Fruit fly (Drosophila melanogaster) whole organism, embryonic: ENCODE data around the gene AstA-R1.

Source experiments
- Bdp1 ChIP-seq: fragments of 200-800 bp; sonication (Bioruptor generic); optimal IDR thresholded peaks from 3 replicates; lab custom pipeline; 2016; ENCODE audit warnings: missing biosample characterization, missing genetic modification characterization
- Bgb ChIP-seq: fragments of 200-800 bp; sonication (Bioruptor generic); IDR thresholded peaks from 2 replicates; pipeline ENCODE4 v1.3.6; 2022; ENCODE audit warnings: missing biosample characterization, missing genetic modification characterization; ENCODE audit not compliant: partially characterized antibody
- CG10274 ChIP-seq: fragments of 200-800 bp; sonication (Bioruptor generic); optimal IDR thresholded peaks from 3 replicates; lab custom pipeline; 2017; ENCODE audit warnings: missing biosample characterization, mild to moderate bottlenecking, missing genetic modification characterization
- CG10959 ChIP-seq: fragments of 200-800 bp; sonication (Bioruptor generic); IDR thresholded peaks from 2 replicates; pipeline ENCODE4 v1.3.6; 2022; ENCODE audit warnings: missing biosample characterization, missing genetic modification characterization
- CG12769 ChIP-seq: fragments of 200-800 bp; sonication (Bioruptor generic); optimal IDR thresholded peaks from 2 replicates; lab custom pipeline; 2019; ENCODE audit warnings: missing biosample characterization, mild to moderate bottlenecking, missing genetic modification characterization, moderate library complexity
- CG13775 ChIP-seq: fragments of 200-800 bp; sonication (Bioruptor generic); optimal IDR thresholded peaks from 3 replicates; lab custom pipeline; 2017; ENCODE audit warnings: missing biosample characterization, mild to moderate bottlenecking, missing genetic modification characterization
- CG17359 ChIP-seq: fragments of 200-800 bp; sonication (Bioruptor generic); optimal IDR thresholded peaks from 3 replicates; lab custom pipeline; 2018; ENCODE audit warnings: missing biosample characterization, mild to moderate bottlenecking, missing genetic modification characterization, moderate library complexity
- CG17361 ChIP-seq: fragments of 200-800 bp; sonication (Bioruptor generic); IDR thresholded peaks from 3 replicates; pipeline ENCODE4 v1.3.6; 2022; ENCODE audit warnings: missing biosample characterization, missing genetic modification characterization
- CG17568 ChIP-seq: fragments of 200-800 bp; sonication (Bioruptor generic); optimal IDR thresholded peaks from 2 replicates; lab custom pipeline; 2018; ENCODE audit warnings: missing biosample characterization, mild to moderate bottlenecking, missing genetic modification characterization, moderate library complexity
- CG17802 ChIP-seq: fragments of 200-800 bp; sonication (Bioruptor generic); optimal IDR thresholded peaks from 2 replicates; lab custom pipeline; 2018; ENCODE audit warnings: missing biosample characterization, mild to moderate bottlenecking, missing genetic modification characterization, moderate library complexity
- CG1832 ChIP-seq: fragments of 200-800 bp; sonication (Bioruptor generic); optimal IDR thresholded peaks from 2 replicates; lab custom pipeline; 2017; ENCODE audit warnings: missing biosample characterization, mild to moderate bottlenecking, missing genetic modification characterization, inconsistent platforms
- CG31365 ChIP-seq: fragments of 200-800 bp; sonication (Bioruptor generic); optimal IDR thresholded peaks from 2 replicates; lab custom pipeline; 2018; ENCODE audit warnings: missing biosample characterization, mild to moderate bottlenecking, missing genetic modification characterization
- CG3995 ChIP-seq: fragments of 200-800 bp; sonication (Bioruptor generic); optimal IDR thresholded peaks from 3 replicates; lab custom pipeline; 2016; ENCODE audit warnings: missing biosample characterization, missing genetic modification characterization
- CG42726 ChIP-seq: fragments of 200-800 bp; sonication (Bioruptor generic); IDR thresholded peaks from 2 replicates; pipeline ENCODE4 v1.3.6; 2022; ENCODE audit warnings: missing biosample characterization, missing genetic modification characterization; ENCODE audit not compliant: partially characterized antibody
- CG5245 ChIP-seq: fragments of 200-800 bp; sonication (Bioruptor generic); optimal IDR thresholded peaks from 3 replicates; lab custom pipeline; 2016; ENCODE audit warnings: missing biosample characterization, missing genetic modification characterization
- CG7987 ChIP-seq: fragments of 200-800 bp; sonication (Bioruptor generic); optimal IDR thresholded peaks from 2 replicates; lab custom pipeline; 2018; ENCODE audit warnings: missing biosample characterization, mild to moderate bottlenecking, missing genetic modification characterization, moderate library complexity
- CG9932 ChIP-seq: fragments of 200-800 bp; sonication (Bioruptor generic); IDR thresholded peaks from 2 replicates; pipeline ENCODE4 v1.3.6; 2022; ENCODE audit warnings: missing biosample characterization, missing genetic modification characterization
- Dad ChIP-seq: fragments of 200-800 bp; sonication (Bioruptor generic); optimal IDR thresholded peaks from 3 replicates; lab custom pipeline; 2016; ENCODE audit warnings: missing biosample characterization, missing genetic modification characterization
- Dek ChIP-seq: fragments of 200-800 bp; sonication (Bioruptor generic); optimal IDR thresholded peaks from 3 replicates; lab custom pipeline; 2019; ENCODE audit warnings: missing biosample characterization, mild to moderate bottlenecking, missing genetic modification characterization, moderate library complexity
- Dip2 ChIP-seq: fragments of 200-800 bp; sonication (Bioruptor generic); IDR thresholded peaks from 2 replicates; pipeline ENCODE4 v1.3.6; 2022; ENCODE audit warnings: missing biosample characterization, missing genetic modification characterization
- Dip3 ChIP-seq: fragments of 200-800 bp; sonication (Bioruptor generic); optimal IDR thresholded peaks from 3 replicates; lab custom pipeline; 2016; ENCODE audit warnings: missing biosample characterization, missing genetic modification characterization
- Max ChIP-seq: fragments of 200-800 bp; sonication (Bioruptor generic); optimal IDR thresholded peaks from 2 replicates; lab custom pipeline; 2016; ENCODE audit warnings: missing biosample characterization, mild to moderate bottlenecking, missing genetic modification characterization
- Mrtf ChIP-seq: fragments of 200-800 bp; sonication (Bioruptor generic); IDR thresholded peaks from 3 replicates; pipeline ENCODE4 v1.3.6; 2022; ENCODE audit warnings: missing biosample characterization, missing genetic modification characterization
- Nf-YC ChIP-seq: fragments of 200-800 bp; optimal IDR thresholded peaks from 3 replicates; lab custom pipeline; 2019; ENCODE audit warnings: missing biosample characterization, mild to moderate bottlenecking, missing genetic modification characterization, moderate library complexity
- Poxn ChIP-seq: fragments of 200-800 bp; sonication (Bioruptor generic); IDR thresholded peaks from 2 replicates; pipeline ENCODE4 v1.3.6; 2022; ENCODE audit warnings: missing biosample characterization, missing genetic modification characterization
- Side ChIP-seq: fragments of 200-800 bp; sonication (Bioruptor generic); optimal IDR thresholded peaks from 2 replicates; lab custom pipeline; 2016; ENCODE audit warnings: missing biosample characterization, missing genetic modification characterization
- Sox100B ChIP-seq: fragments of 200-800 bp; sonication (Bioruptor generic); optimal IDR thresholded peaks from 3 replicates; lab custom pipeline; 2018; ENCODE audit warnings: missing biosample characterization, mild to moderate bottlenecking, missing genetic modification characterization
- Spps ChIP-seq: fragments of 200-800 bp; sonication (Bioruptor generic); optimal IDR thresholded peaks from 2 replicates; lab custom pipeline; 2018; ENCODE audit warnings: missing biosample characterization, mild to moderate bottlenecking, missing genetic modification characterization
- ase ChIP-seq: fragments of 200-800 bp; sonication (Bioruptor generic); IDR thresholded peaks from 3 replicates; pipeline ENCODE4 v1.3.6; 2022; ENCODE audit warnings: missing biosample characterization, missing genetic modification characterization
- cad ChIP-seq: fragments of >200 bp; optimal IDR thresholded peaks from 2 replicates; lab custom pipeline; 2017; ENCODE audit warnings: missing biosample characterization, missing genetic modification characterization
- corto ChIP-seq: fragments of 200-800 bp; sonication (Bioruptor generic); optimal IDR thresholded peaks from 2 replicates; lab custom pipeline; 2016; ENCODE audit warnings: missing biosample characterization, mild to moderate bottlenecking, missing genetic modification characterization, moderate library complexity
- dm ChIP-seq: fragments of 200-800 bp; sonication (Bioruptor generic); optimal IDR thresholded peaks from 3 replicates; lab custom pipeline; 2016; ENCODE audit warnings: missing biosample characterization, missing genetic modification characterization
- dysf ChIP-seq: fragments of 200-800 bp; sonication (Bioruptor generic); IDR thresholded peaks from 3 replicates; pipeline ENCODE4 v1.3.6; 2022; ENCODE audit warnings: missing biosample characterization, missing genetic modification characterization
- ewg ChIP-seq: fragments of 200-800 bp; sonication (Bioruptor generic); optimal IDR thresholded peaks from 3 replicates; lab custom pipeline; 2017; ENCODE audit warnings: mild to moderate bottlenecking, missing biosample characterization, missing genetic modification reagents, missing genetic modification characterization
- ftz-f1 ChIP-seq: fragments of 200-800 bp; sonication (Bioruptor generic); optimal IDR thresholded peaks from 2 replicates; lab custom pipeline; 2016; ENCODE audit warnings: missing biosample characterization, missing genetic modification characterization
- fu2 ChIP-seq: fragments of 200-800 bp; sonication (Bioruptor generic); optimal IDR thresholded peaks from 2 replicates; lab custom pipeline; 2016; ENCODE audit warnings: missing biosample characterization, missing genetic modification characterization
- hbn ChIP-seq: fragments of 200-800 bp; sonication (Bioruptor generic); IDR thresholded peaks from 2 replicates; pipeline ENCODE4 v1.3.6; 2022; ENCODE audit warnings: missing biosample characterization, missing genetic modification characterization; ENCODE audit not compliant: partially characterized antibody
- jigr1 ChIP-seq: fragments of 200-800 bp; sonication (Bioruptor generic); IDR thresholded peaks from 3 replicates; pipeline ENCODE4 v1.3.6; 2022; ENCODE audit warnings: missing biosample characterization, missing genetic modification characterization
- jing ChIP-seq: fragments of 200-800 bp; sonication (Bioruptor generic); optimal IDR thresholded peaks from 2 replicates; lab custom pipeline; 2018; ENCODE audit warnings: missing biosample characterization, mild to moderate bottlenecking, missing genetic modification characterization
- oc ChIP-seq: fragments of 200-800 bp; sonication (Bioruptor generic); optimal IDR thresholded peaks from 2 replicates; lab custom pipeline; 2018; ENCODE audit warnings: missing biosample characterization, mild to moderate bottlenecking, missing genetic modification characterization, moderate library complexity
- pho ChIP-seq: fragments of 200-800 bp; sonication (Bioruptor generic); optimal IDR thresholded peaks from 2 replicates; lab custom pipeline; 2016; ENCODE audit warnings: missing biosample characterization, missing genetic modification characterization
- pros ChIP-seq: fragments of 200-800 bp; sonication (Bioruptor generic); optimal IDR thresholded peaks from 3 replicates; lab custom pipeline; 2019; ENCODE audit warnings: missing biosample characterization, mild to moderate bottlenecking, missing genetic modification characterization, moderate library complexity
- pum ChIP-seq: fragments of 200-800 bp; sonication (Bioruptor generic); optimal IDR thresholded peaks from 2 replicates; lab custom pipeline; 2016; ENCODE audit warnings: missing biosample characterization, missing genetic modification characterization
- run ChIP-seq: fragments of 200-800 bp; sonication (Bioruptor generic); optimal IDR thresholded peaks from 3 replicates; lab custom pipeline; 2018; ENCODE audit warnings: missing biosample characterization, mild to moderate bottlenecking, missing genetic modification characterization
- sens ChIP-seq: fragments of 200-800 bp; sonication (Bioruptor generic); peaks from one replicate; lab custom pipeline; 2016; ENCODE audit warnings: missing biosample characterization, missing genetic modification characterization
- shn ChIP-seq: fragments of 200-800 bp; sonication (Bioruptor generic); optimal IDR thresholded peaks from 3 replicates; lab custom pipeline; 2016; ENCODE audit warnings: missing biosample characterization, missing genetic modification characterization
- sim ChIP-seq: fragments of 200-800 bp; sonication (Bioruptor generic); IDR thresholded peaks from 2 replicates; pipeline ENCODE4 v1.3.6; 2022; ENCODE audit warnings: missing biosample characterization, missing genetic modification characterization
- slp2 ChIP-seq: fragments of 200-800 bp; sonication (Bioruptor generic); optimal IDR thresholded peaks from 2 replicates; lab custom pipeline; 2016; ENCODE audit warnings: missing biosample characterization, missing genetic modification characterization
- sob ChIP-seq: fragments of 200-800 bp; sonication (Bioruptor generic); IDR thresholded peaks from 2 replicates; pipeline ENCODE4 v1.3.6; 2022; ENCODE audit warnings: missing biosample characterization, missing genetic modification characterization
- ssp ChIP-seq: fragments of 200-800 bp; sonication (Bioruptor generic); IDR thresholded peaks from 2 replicates; pipeline ENCODE4 v1.3.6; 2022; ENCODE audit warnings: missing biosample characterization, missing genetic modification characterization

Gene AstA-R1

dm6 chrX:3672095-3672995 lies 98.0 kb downstream of the AstA-R1 start (continued):
- TF ChIP-seq sens (peak; percentile 76), ase (GFP tag; lab: Robert Waterston, UW) (no peak), pho (GFP tag; lab: Kevin White, UChicago) (peak; percentile 70), sim (GFP tag; lab: Robert Waterston, UW) (no peak), Side (GFP tag; lab: Kevin White, UChicago) (peak; percentile 4), oc (tag; lab: Kevin White, UChicago) (no peak), jing (GFP tag; lab: Kevin White, UChicago) (no peak), Nf-YC (tag; lab: Kevin White, UChicago) (no peak), Dip2 (GFP tag; lab: Robert Waterston, UW) (no peak), fu2 (GFP tag; lab: Kevin White, UChicago) (peak; percentile 55), hbn (GFP tag; lab: Robert Waterston, UW) (no peak), Dek (peak; percentile 59), CG5245 (GFP tag; lab: Kevin White, UChicago) (no peak), CG17361 (no peak), dm (GFP tag; lab: Kevin White, UChicago) (no peak), Dip3 (peak; percentile 87), run (tag; lab: Kevin White, UChicago) (no peak), Bdp1 (GFP tag; lab: Kevin White, UChicago) (no peak), Spps (tag; lab: Kevin White, UChicago) (no peak), ewg (GFP tag; lab: Kevin White, UChicago) (no peak), CG7987 (GFP tag; lab: Kevin White, UChicago) (no peak), CG17568 (GFP tag; lab: Kevin White, UChicago) (no peak), CG42726 (no peak), ftz-f1 (GFP tag; lab: Kevin White, UChicago) (peak; percentile 86), CG31365 (tag; lab: Kevin White, UChicago) (no peak), Poxn (no peak; the same call in 1 of the 2 replicates), Max (GFP tag; lab: Kevin White, UChicago) (no peak), slp2 (GFP tag; lab: Kevin White, UChicago) (no peak), pros (GFP tag; lab: Kevin White, UChicago) (peak; percentile 11), CG9932 (GFP tag; lab: Robert Waterston, UW) (peak; percentile 89), pum (GFP tag; lab: Kevin White, UChicago) (peak; percentile 6), CG10959 (GFP tag; lab: Robert Waterston, UW) (0 out of 2 replicates have a peak, but pooled peaks have one; percentile 18), cad (GFP tag; lab: Kevin White, UChicago) (no peak), CG1832 (GFP tag; lab: Kevin White, UChicago) (no peak), Dad (GFP tag; lab: Kevin White, UChicago) (peak; percentile 3), CG3995 (no peak), CG10274 (GFP tag; lab: Kevin White, UChicago) (no peak), jigr1 (no peak), CG12769 (no peak), CG17359 (peak; percentile 29), Mrtf (GFP tag; lab: Robert Waterston, UW) (no peak; the same call in 2 of the 3 replicates), dysf (peak; percentile 63), Bgb (GFP tag; lab: Robert Waterston, UW) (no peak), shn (GFP tag; lab: Kevin White, UChicago) (no peak), CG13775 (GFP tag; lab: Kevin White, UChicago) (peak; percentile 43), corto (GFP tag; lab: Kevin White, UChicago) (no peak), CG17802 (tag; lab: Kevin White, UChicago) (no peak), sob (GFP tag; lab: Robert Waterston, UW) (peak; percentile 53), Sox100B (GFP tag; lab: Kevin White, UChicago) (no peak), ssp (GFP tag; lab: Robert Waterston, UW) (no peak)
